Worm (Caenorhabditis elegans) whole organism, late embryonic: Measurements from ENCODE around the gene E02H9.13.
"Not testable (repeated sequence)": the region's sequence is repeated elsewhere in the genome, so short reads cannot be mapped to it uniquely, and the experiment has no call there.

Source experiments
- F13H6.1 ChIP-seq: sonication (generic microtip); optimal IDR thresholded peaks from 2 replicates; lab custom pipeline; 2016; ENCODE audit warnings: missing genetic modification characterization, missing compliant biosample characterization
- K02D7.2 ChIP-seq: sonication (generic microtip); optimal IDR thresholded peaks from 2 replicates; lab custom pipeline; 2017; ENCODE audit warnings: mild to moderate bottlenecking, missing genetic modification characterization, missing compliant biosample characterization
- K09A11.1 ChIP-seq: sonication (generic microtip); optimal IDR thresholded peaks from 2 replicates; lab custom pipeline; 2017; ENCODE audit warnings: antibody characterized with exemption, mild to moderate bottlenecking, missing genetic modification characterization, missing compliant biosample characterization; ENCODE audit not compliant: insufficient read depth
- T23F11.4 ChIP-seq: fragments of 200-800 bp; sonication (Bioruptor generic); optimal IDR thresholded peaks from 2 replicates; lab custom pipeline; 2018; ENCODE audit warnings: mild to moderate bottlenecking, missing genetic modification characterization, missing compliant biosample characterization
- Y22D7AL.16 ChIP-seq: sonication (generic microtip); optimal IDR thresholded peaks from 2 replicates; lab custom pipeline; 2016; ENCODE audit warnings: missing genetic modification characterization, missing compliant biosample characterization
- ahr-1 ChIP-seq: sonication (generic microtip); optimal IDR thresholded peaks from 2 replicates; lab custom pipeline; 2016; ENCODE audit warnings: missing genetic modification characterization, missing compliant biosample characterization
- ama-1 ChIP-seq: fragments of 150-350 bp; optimal IDR thresholded peaks from 2 replicates; lab custom pipeline; 2014
- ceh-19 ChIP-seq: fragments of 200-800 bp; sonication (Bioruptor generic); optimal IDR thresholded peaks from 2 replicates; lab custom pipeline; 2018; ENCODE audit warnings: mild to moderate bottlenecking, missing genetic modification characterization, missing compliant biosample characterization
- ceh-22 ChIP-seq: sonication (generic microtip); optimal IDR thresholded peaks from 2 replicates; lab custom pipeline; 2017; ENCODE audit warnings: missing biosample characterization, missing genetic modification characterization
- ceh-24 ChIP-seq: sonication (generic microtip); optimal IDR thresholded peaks from 2 replicates; lab custom pipeline; 2016; ENCODE audit warnings: mild to moderate bottlenecking, missing genetic modification characterization, missing compliant biosample characterization
- ceh-30 ChIP-seq: fragments of 150-350 bp; optimal IDR thresholded peaks from 2 replicates; lab custom pipeline; 2014; ENCODE audit warnings: missing biosample characterization, missing genetic modification characterization
- ceh-48 ChIP-seq: sonication (generic microtip); optimal IDR thresholded peaks from 2 replicates; lab custom pipeline; 2016; ENCODE audit warnings: missing genetic modification characterization, inconsistent platforms, missing compliant biosample characterization
- ceh-6 ChIP-seq: fragments of 200-800 bp; sonication (Bioruptor generic); optimal IDR thresholded peaks from 2 replicates; lab custom pipeline; 2018; ENCODE audit warnings: mild to moderate bottlenecking, missing genetic modification characterization, missing compliant biosample characterization
- ceh-9 ChIP-seq: sonication (generic microtip); optimal IDR thresholded peaks from 2 replicates; lab custom pipeline; 2016; ENCODE audit warnings: mild to moderate bottlenecking, missing genetic modification characterization, inconsistent platforms, missing compliant biosample characterization
- che-1 ChIP-seq: sonication (generic microtip); optimal IDR thresholded peaks from 2 replicates; lab custom pipeline; 2016; ENCODE audit warnings: mild to moderate bottlenecking, missing genetic modification characterization, missing compliant biosample characterization
- elt-2 ChIP-seq: sonication (generic microtip); optimal IDR thresholded peaks from 2 replicates; lab custom pipeline; 2016; ENCODE audit warnings: missing genetic modification reagents, missing genetic modification characterization, missing compliant biosample characterization
- elt-4 ChIP-seq: sonication (generic microtip); optimal IDR thresholded peaks from 2 replicates; lab custom pipeline; 2016; ENCODE audit warnings: missing genetic modification characterization, missing compliant biosample characterization
- fkh-10 ChIP-seq: fragments of 150-350 bp; optimal IDR thresholded peaks from 2 replicates; lab custom pipeline; 2014; ENCODE audit warnings: missing biosample characterization, missing genetic modification reagents, missing genetic modification characterization
- gmeb-2 ChIP-seq: sonication (generic microtip); optimal IDR thresholded peaks from 2 replicates; lab custom pipeline; 2016; ENCODE audit warnings: missing genetic modification characterization, inconsistent platforms, missing compliant biosample characterization
- hlh-13 ChIP-seq: fragments of 200-800 bp; sonication (Bioruptor generic); optimal IDR thresholded peaks from 2 replicates; lab custom pipeline; 2018; ENCODE audit warnings: mild to moderate bottlenecking, missing genetic modification characterization, missing compliant biosample characterization
- hlh-15 ChIP-seq: sonication (generic microtip); optimal IDR thresholded peaks from 2 replicates; lab custom pipeline; 2016; ENCODE audit warnings: missing genetic modification characterization, missing compliant biosample characterization
- hlh-6 ChIP-seq: sonication (generic microtip); optimal IDR thresholded peaks from 2 replicates; lab custom pipeline; 2016; ENCODE audit warnings: missing genotype, missing genetic modification characterization, missing compliant biosample characterization
- hlh-8 ChIP-seq: sonication (generic microtip); optimal IDR thresholded peaks from 2 replicates; lab custom pipeline; 2016; ENCODE audit warnings: missing genotype, missing genetic modification characterization, missing compliant biosample characterization
- lim-6 ChIP-seq: sonication (generic microtip); optimal IDR thresholded peaks from 2 replicates; lab custom pipeline; 2016; ENCODE audit warnings: missing genetic modification characterization, missing compliant biosample characterization
- lin-11 ChIP-seq: fragments of 200-800 bp; sonication (Bioruptor generic); optimal IDR thresholded peaks from 2 replicates; lab custom pipeline; 2018; ENCODE audit warnings: mild to moderate bottlenecking, missing genetic modification characterization, missing compliant biosample characterization
- mec-3 ChIP-seq: sonication (generic microtip); optimal IDR thresholded peaks from 2 replicates; lab custom pipeline; 2016; ENCODE audit warnings: borderline replicate concordance, missing genetic modification characterization, missing compliant biosample characterization
- nfya-1 ChIP-seq: sonication (generic microtip); optimal IDR thresholded peaks from 2 replicates; lab custom pipeline; 2017; ENCODE audit warnings: missing genetic modification characterization, mild to moderate bottlenecking, missing compliant biosample characterization, antibody characterized with exemption, moderate library complexity
- nhr-11 ChIP-seq: fragments of 150-350 bp; optimal IDR thresholded peaks from 2 replicates; lab custom pipeline; 2014; ENCODE audit warnings: missing biosample characterization, missing genetic modification characterization
- nhr-232 ChIP-seq: sonication (generic microtip); optimal IDR thresholded peaks from 2 replicates; lab custom pipeline; 2016; ENCODE audit warnings: missing genetic modification characterization, missing compliant biosample characterization
- npax-4 ChIP-seq: sonication (generic microtip); optimal IDR thresholded peaks from 2 replicates; lab custom pipeline; 2016; ENCODE audit warnings: missing genetic modification characterization, missing compliant biosample characterization
- pag-3 ChIP-seq: sonication (generic microtip); optimal IDR thresholded peaks from 2 replicates; lab custom pipeline; 2016; ENCODE audit warnings: missing compliant biosample characterization, missing genetic modification characterization, borderline replicate concordance
- pat-9 ChIP-seq: fragments of 200-800 bp; sonication (Bioruptor generic); optimal IDR thresholded peaks from 2 replicates; lab custom pipeline; 2018; ENCODE audit warnings: mild to moderate bottlenecking, missing genetic modification characterization, moderate library complexity, missing compliant biosample characterization
- pha-2 ChIP-seq: sonication (generic microtip); optimal IDR thresholded peaks from 2 replicates; lab custom pipeline; 2017; ENCODE audit warnings: mild to moderate bottlenecking, missing genetic modification characterization, missing compliant biosample characterization
- pha-4 ChIP-seq: fragments of 150-350 bp; optimal IDR thresholded peaks from 2 replicates; lab custom pipeline; 2018; ENCODE audit warnings: missing biosample characterization, missing genetic modification reagents, missing genetic modification characterization
- pqm-1 ChIP-seq: sonication (generic microtip); optimal IDR thresholded peaks from 2 replicates; lab custom pipeline; 2016; ENCODE audit warnings: missing genetic modification characterization, missing compliant biosample characterization
- pros-1 ChIP-seq: fragments of 150-350 bp; optimal IDR thresholded peaks from 2 replicates; lab custom pipeline; 2014; ENCODE audit warnings: missing biosample characterization, missing genetic modification reagents, missing genetic modification characterization
- sox-2 ChIP-seq: fragments of 200-800 bp; sonication (Bioruptor generic); IDR thresholded peaks from 2 replicates; pipeline ENCODE4 v1.3.6; 2022; ENCODE audit warnings: missing genetic modification reagents, missing genetic modification characterization, missing compliant biosample characterization
- sox-4 ChIP-seq: sonication (generic microtip); optimal IDR thresholded peaks from 2 replicates; lab custom pipeline; 2017; ENCODE audit warnings: mild to moderate bottlenecking, missing genetic modification characterization, inconsistent platforms, missing compliant biosample characterization
- tbx-2 ChIP-seq: sonication (generic microtip); optimal IDR thresholded peaks from 2 replicates; lab custom pipeline; 2016; ENCODE audit warnings: missing genetic modification characterization, missing compliant biosample characterization
- tbx-7 ChIP-seq: sonication (generic microtip); optimal IDR thresholded peaks from 2 replicates; lab custom pipeline; 2016; ENCODE audit warnings: missing genotype, missing genetic modification characterization, missing compliant biosample characterization
- ttx-3 ChIP-seq: sonication (generic microtip); optimal IDR thresholded peaks from 2 replicates; lab custom pipeline; 2016; ENCODE audit warnings: missing genetic modification reagents, missing genetic modification characterization, missing compliant biosample characterization
- unc-55 ChIP-seq: sonication (generic microtip); optimal IDR thresholded peaks from 2 replicates; lab custom pipeline; 2017; ENCODE audit warnings: missing biosample characterization, missing genetic modification reagents, missing genetic modification characterization
- zip-5 ChIP-seq: sonication (generic microtip); optimal IDR thresholded peaks from 2 replicates; lab custom pipeline; 2016; ENCODE audit warnings: missing genetic modification characterization, missing compliant biosample characterization
- ztf-16 ChIP-seq: sonication (generic microtip); optimal IDR thresholded peaks from 2 replicates; lab custom pipeline; 2017; ENCODE audit warnings: missing genetic modification characterization, missing compliant biosample characterization

Gene E02H9.13

ce11 chrIII:2445574-2446259 is 7.2 kb upstream of the E02H9.13 start, which contains the start of the genes E02H9.7 and klo-2:
TSS of gene E02H9.7 (minus strand) at chrIII:2445674.
TSS of gene klo-2 (plus strand) at chrIII:2446209.
- no peak for TF ChIP-seq lim-6 (tag; lab: Kevin White, UChicago)
- TF ChIP-seq elt-4 (tag; lab: Kevin White, UChicago) = no peak
- TF ChIP-seq elt-2 (tag; lab: Kevin White, UChicago) = no peak
- TF ChIP-seq ceh-48 = no peak
- no peak for TF ChIP-seq ceh-30 (tag; lab: Kevin White, UChicago)
- no peak for TF ChIP-seq zip-5 (tag; lab: Kevin White, UChicago)
- no peak for TF ChIP-seq pha-2
- TF ChIP-seq K09A11.1 = no peak
- no peak for TF ChIP-seq ceh-6
- no peak for TF ChIP-seq hlh-13 (GFP tag; lab: Kevin White, UChicago)

ce11 chrIII:2435805-2436204 is 2.7 kb downstream of the E02H9.13 start, which contains the start of gene E02H9.6:
TSS of gene E02H9.6 (plus strand) at chrIII:2436105.
- TF ChIP-seq gmeb-2, ahr-1, npax-4: not testable (repeated sequence)

DNA sequence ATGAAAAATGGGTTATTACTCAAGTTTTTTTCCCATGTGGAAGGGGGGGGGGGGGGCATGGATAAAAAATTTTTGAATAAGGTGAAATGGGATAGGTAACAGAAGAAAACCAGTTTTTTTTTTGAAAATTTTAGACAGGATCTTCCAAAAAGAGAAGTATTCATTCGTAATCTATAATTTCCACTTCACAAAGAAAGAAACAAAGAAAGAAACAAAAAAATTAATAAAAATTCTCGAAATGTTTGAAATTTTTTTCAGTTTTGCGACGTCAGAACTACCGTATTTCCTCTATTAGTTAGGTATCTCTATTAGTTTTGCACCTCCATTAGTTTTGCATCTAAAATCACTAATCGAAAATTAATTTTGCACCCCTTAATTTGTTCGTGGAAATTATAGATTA is 3.2 kb downstream of the E02H9.13 start, which contains the start of gene W04B5.6:
W04B5.6 (minus strand) TSS at position 101 of the 400 bp plus-strand sequence.
- TF ChIP-seq ceh-9; fkh-10 (GFP tag; lab: Kevin White, UChicago); hlh-8 (tag; lab: Kevin White, UChicago): not testable (repeated sequence)
- TF ChIP-seq, all 69 proteins: peak for 0; not testable (repeated sequence) for 69

- no peak for TF ChIP-seq nhr-232
- no peak for TF ChIP-seq hlh-15
- TF ChIP-seq sox-4 (tag; lab: Kevin White, UChicago) = no peak
- TF ChIP-seq fkh-10 (GFP tag; lab: Kevin White, UChicago) = no peak
- no peak for TF ChIP-seq tbx-2 (tag; lab: Kevin White, UChicago)
- no peak for TF ChIP-seq npax-4
- TF ChIP-seq pag-3 (tag; lab: Kevin White, UChicago) = no peak
- no peak for TF ChIP-seq ceh-22 (tag; lab: Kevin White, UChicago)
- TF ChIP-seq che-1 (tag; lab: Kevin White, UChicago) = no peak
- no peak for TF ChIP-seq mec-3
- TF ChIP-seq hlh-13 (GFP tag; lab: Kevin White, UChicago) = no peak
- no peak for TF ChIP-seq elt-4 (tag; lab: Kevin White, UChicago)
- TF ChIP-seq sox-2 = no peak
Measured at ce11 chrIII:2432925-2433324, 5.6 kb downstream of the E02H9.13 start.

ce11 chrIII:2426122-2426521 is 12.4 kb downstream of the E02H9.13 start, which contains the start of gene W04B5.8:
TSS of gene W04B5.8 (plus strand) at chrIII:2426316.
- TF ChIP-seq pros-1 (no peak), ceh-48 (peak; percentile 76), ceh-6 (no peak), ceh-24 (tag; lab: Kevin White, UChicago) (no peak), F13H6.1 (tag; lab: Kevin White, UChicago) (no peak), pag-3 (tag; lab: Kevin White, UChicago) (no peak), K02D7.2 (no peak), tbx-2 (tag; lab: Kevin White, UChicago) (peak; percentile 17), zip-5 (tag; lab: Kevin White, UChicago) (no peak), T23F11.4 (no peak), ztf-16 (tag; lab: Kevin White, UChicago) (no peak), hlh-6 (tag; lab: Kevin White, UChicago) (no peak), unc-55 (GFP tag; lab: Kevin White, UChicago) (peak; percentile 52), pat-9 (tag; lab: Kevin White, UChicago) (no peak), che-1 (tag; lab: Kevin White, UChicago) (no peak), tbx-7 (tag; lab: Kevin White, UChicago) (no peak), nhr-11 (tag; lab: Kevin White, UChicago) (no peak), Y22D7AL.16 (tag; lab: Kevin White, UChicago) (no peak), lin-11 (no peak), pha-4 (no peak), ceh-30 (tag; lab: Kevin White, UChicago) (no peak), nfya-1 (tag; lab: Kevin White, UChicago) (peak; percentile 40), ttx-3 (no peak), lim-6 (tag; lab: Kevin White, UChicago) (no peak), hlh-15 (no peak), ceh-19 (no peak), pqm-1 (tag; lab: Kevin White, UChicago) (no peak), ama-1 (lab: Kevin White, UChicago) (no peak)
